Fruit fly (Drosophila melanogaster): ENCODE measurements around the gene Adhr.

Gene Adhr

dm6 chr2L:14586714-14587481 lies 28.5 kb upstream of the Adhr start (continued):
- TF ChIP-seq dmrt99B (tag; optimal IDR thresholded peaks at IDR 0.05) (peak; percentile 45), CG13894 (tag; optimal IDR thresholded peaks at IDR 0.05) (no peak), Stat92E (GFP tag; optimal IDR thresholded peaks at IDR 0.05) (no peak), CG18262 (tag; optimal IDR thresholded peaks at IDR 0.05) (peak; percentile 43), Gsc (GFP tag; IDR thresholded peaks at IDR 0.05) (no peak), pb (GFP tag; optimal IDR thresholded peaks at IDR 0.05) (no peak), CG6654 (GFP tag; optimal IDR thresholded peaks at IDR 0.05) (no peak), corto (GFP tag; optimal IDR thresholded peaks at IDR 0.05) (no peak), sc (optimal IDR thresholded peaks at IDR 0.05) (no peak), sc (GFP tag; optimal IDR thresholded peaks at IDR 0.05) (no peak), CG11085 (GFP tag; IDR thresholded peaks at IDR 0.05) (no peak), br (optimal IDR thresholded peaks at IDR 0.05) (no peak), Bgb (GFP tag; IDR thresholded peaks at IDR 0.05; ENCODE audit: partially characterized antibody) (no peak), hth (optimal IDR thresholded peaks at IDR 0.05) (no peak), CG9215 (GFP tag; IDR thresholded peaks at IDR 0.05) (no peak), CG12942 (GFP tag; optimal IDR thresholded peaks at IDR 0.05) (no peak), tio (GFP tag; optimal IDR thresholded peaks at IDR 0.05) (peak; percentile 6), phol (tag; optimal IDR thresholded peaks at IDR 0.05) (peak; percentile 21), tll (GFP tag; optimal IDR thresholded peaks at IDR 0.05) (no peak), CG7357 (GFP tag; IDR thresholded peaks at IDR 0.05) (no peak), vnd (GFP tag; IDR thresholded peaks at IDR 0.05; ENCODE audit: partially characterized antibody) (no peak), nmo (GFP tag; optimal IDR thresholded peaks at IDR 0.05) (peak; percentile 2), Taf1 (GFP tag; IDR thresholded peaks at IDR 0.05) (no peak), CG18476 (GFP tag; optimal IDR thresholded peaks at IDR 0.05) (no peak), Hand (GFP tag; optimal IDR thresholded peaks at IDR 0.05) (peak; percentile 7), CG31224 (GFP tag; IDR thresholded peaks at IDR 0.05) (no peak), Ssrp (tag; optimal IDR thresholded peaks at IDR 0.05) (peak; percentile 17), CG8388 (GFP tag; optimal IDR thresholded peaks at IDR 0.05) (peak; percentile 32), CG30020 (tag; optimal IDR thresholded peaks at IDR 0.05) (no peak), CG13296 (GFP tag; optimal IDR thresholded peaks at IDR 0.05) (no peak), CG18764 (GFP tag; optimal IDR thresholded peaks at IDR 0.05) (no peak), CG34376 (GFP tag; optimal IDR thresholded peaks at IDR 0.05) (no peak), Ada2b (GFP tag; IDR thresholded peaks at IDR 0.05) (no peak), Mrtf (GFP tag; IDR thresholded peaks at IDR 0.05) (no peak), CG17186 (GFP tag; optimal IDR thresholded peaks at IDR 0.05) (no peak), slou (GFP tag; optimal IDR thresholded peaks at IDR 0.05) (peak; percentile 10), prd (optimal IDR thresholded peaks at IDR 0.05) (no peak), prd (GFP tag; IDR thresholded peaks at IDR 0.05) (peak; percentile 47; the same call in 2 of the 3 replicates), sob (GFP tag; IDR thresholded peaks at IDR 0.05) (no peak), CkIIα-i1 (GFP tag; IDR thresholded peaks at IDR 0.05) (no peak), fd64A (GFP tag; optimal IDR thresholded peaks at IDR 0.05) (no peak), CG2129 (GFP tag; IDR thresholded peaks at IDR 0.05; ENCODE audit: partially characterized antibody) (no peak), CG2199 (GFP tag; IDR thresholded peaks at IDR 0.05) (no peak), Opbp (GFP tag; IDR thresholded peaks at IDR 0.05; ENCODE audit: partially characterized antibody) (no peak), dysf (GFP tag; IDR thresholded peaks at IDR 0.05) (peak; percentile 35; the same call in 1 of the 3 replicates), hkb (optimal IDR thresholded peaks at IDR 0.05) (no peak), hkb (GFP tag; IDR thresholded peaks at IDR 0.05) (peak; percentile 30; the same call in 1 of the 2 replicates), Camta (GFP tag; optimal IDR thresholded peaks at IDR 0.05) (no peak), fd102C (GFP tag; optimal IDR thresholded peaks at IDR 0.05) (no peak), Xrp1 (GFP tag; IDR thresholded peaks at IDR 0.05) (peak; percentile 45; the same call in 1 of the 2 replicates)
